Worm (Caenorhabditis elegans): ENCODE results near the gene spn-4.

Gene spn-4

ce11 chrV:6775708-6776107 is 9.0 kb downstream of the spn-4 start, which contains the start of gene srh-28:
TSS of gene srh-28 (minus strand) at chrV:6775808.
- TF ChIP-seq pag-3 (tag; optimal IDR thresholded peaks at IDR 0.05; ENCODE audit: borderline replicate concordance) (no peak), C38D4.7 (GFP tag; optimal IDR thresholded peaks at IDR 0.05) (no peak), unc-86 (tag; optimal IDR thresholded peaks at IDR 0.05) (no peak), pqm-1 (tag; optimal IDR thresholded peaks at IDR 0.05) (no peak), tbx-2 (tag; optimal IDR thresholded peaks at IDR 0.05) (no peak), sox-4 (tag; optimal IDR thresholded peaks at IDR 0.05) (no peak), pha-2 (tag; optimal IDR thresholded peaks at IDR 0.05) (no peak), ceh-45 (GFP tag; IDR thresholded peaks at IDR 0.05) (no peak), ceh-22 (tag; optimal IDR thresholded peaks at IDR 0.05) (no peak)

DNA sequence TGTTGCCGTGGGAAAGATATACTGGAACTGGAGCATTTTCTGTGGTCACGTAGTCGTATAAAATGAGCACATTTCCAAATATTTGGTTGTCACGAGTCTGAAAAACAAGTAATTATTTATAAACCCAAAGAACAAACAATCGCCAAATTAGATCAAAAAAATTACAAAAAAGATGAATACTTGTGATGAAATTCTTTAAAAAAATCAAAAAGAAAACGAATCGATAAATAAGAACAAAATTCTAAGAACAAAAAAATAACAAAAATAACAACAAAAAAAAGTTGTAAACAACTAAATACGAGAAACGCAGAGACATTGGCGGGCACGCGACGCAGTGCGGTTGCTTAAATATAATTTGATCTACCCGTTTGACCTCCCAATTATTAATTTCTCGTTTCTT is 11.0 kb downstream of the spn-4 start, which contains the start of gene ZC404.16:
Gene ZC404.16, minus strand, starts transcription at position 101 of the 400 bp plus-strand sequence.
- TF ChIP-seq fax-1 (tag; optimal IDR thresholded peaks at IDR 0.05) (no peak), pros-1 (tag; optimal IDR thresholded peaks at IDR 0.05) (no peak), pax-1 (tag; optimal IDR thresholded peaks at IDR 0.05) (no peak), ztf-16 (tag; optimal IDR thresholded peaks at IDR 0.05) (no peak), ceh-18 (tag; optimal IDR thresholded peaks at IDR 0.05) (no peak), nhr-232 (tag; optimal IDR thresholded peaks at IDR 0.05) (no peak), hlh-6 (tag; optimal IDR thresholded peaks at IDR 0.05) (no peak)

- TF ChIP-seq lin-11 (tag; optimal IDR thresholded peaks at IDR 0.05) (no peak), hlh-6 (tag; optimal IDR thresholded peaks at IDR 0.05) (no peak), ceh-6 (GFP tag; optimal IDR thresholded peaks at IDR 0.05) (no peak), ref-2 (tag; optimal IDR thresholded peaks at IDR 0.05) (no peak), npax-4 (tag; optimal IDR thresholded peaks at IDR 0.05) (no peak), tbx-7 (tag; optimal IDR thresholded peaks at IDR 0.05) (no peak), pha-2 (tag; optimal IDR thresholded peaks at IDR 0.05) (no peak), ceh-9 (tag; optimal IDR thresholded peaks at IDR 0.05) (no peak), nhr-11 (tag; optimal IDR thresholded peaks at IDR 0.05) (no peak), hlh-13 (GFP tag; optimal IDR thresholded peaks at IDR 0.05) (no peak), che-1 (tag; optimal IDR thresholded peaks at IDR 0.05) (no peak), K09A11.1 (tag; optimal IDR thresholded peaks at IDR 0.05; ENCODE audit: insufficient read depth) (no peak), sdc-2 (tag; optimal IDR thresholded peaks at IDR 0.05) (no peak), ahr-1 (tag; optimal IDR thresholded peaks at IDR 0.05) (no peak), elt-4 (tag; optimal IDR thresholded peaks at IDR 0.05) (no peak), pax-1 (tag; optimal IDR thresholded peaks at IDR 0.05) (no peak), rnt-1 (tag; optimal IDR thresholded peaks at IDR 0.05) (no peak)
These were observed 13.1 kb downstream of the spn-4 start, which contains the start of gene srh-30 for ce11 chrV:6771645-6772044. TSS of gene srh-30 (minus strand) at chrV:6771745.

DNA sequence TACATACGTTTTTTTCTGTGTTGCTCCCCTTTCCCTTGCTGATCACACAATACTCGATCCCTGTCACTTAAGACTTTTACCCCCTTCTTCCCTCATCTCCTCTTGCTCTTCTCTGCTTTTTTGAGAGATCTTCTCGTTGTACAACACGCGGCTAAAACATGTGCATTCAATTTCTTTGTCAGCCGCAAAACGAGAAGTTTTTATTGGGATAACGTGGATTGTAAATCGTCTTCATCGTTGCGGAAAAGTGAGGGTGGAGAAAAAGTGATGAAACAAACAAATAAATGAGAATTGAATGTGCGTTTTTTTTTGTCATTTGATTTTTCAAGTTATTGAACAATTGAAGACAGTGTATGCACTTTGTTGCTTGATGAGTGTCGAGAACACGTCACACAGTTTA is 15.3 kb downstream of the spn-4 start:
- TF ChIP-seq ceh-30 (tag; optimal IDR thresholded peaks at IDR 0.05): no peak

ce11 chrV:6768452-6768929 is 16.2 kb downstream of the spn-4 start, which contains the start of the genes T25F10.1 and clik-1:
TSS of gene T25F10.1 (plus strand) at chrV:6768502.
TSS of gene clik-1 (minus strand) at chrV:6768732.
- TF ChIP-seq ceh-19 (GFP tag; optimal IDR thresholded peaks at IDR 0.05) (no peak), unc-3 (GFP tag; conservative IDR thresholded peaks at IDR 0.05) (no peak), unc-3 (tag; optimal IDR thresholded peaks at IDR 0.05) (no peak), C38D4.7 (GFP tag; optimal IDR thresholded peaks at IDR 0.05) (no peak), sox-4 (tag; optimal IDR thresholded peaks at IDR 0.05) (no peak), lim-6 (tag; optimal IDR thresholded peaks at IDR 0.05) (no peak), ref-2 (tag; optimal IDR thresholded peaks at IDR 0.05) (no peak), F13H6.1 (tag; optimal IDR thresholded peaks at IDR 0.05) (peak; percentile 19), zip-5 (tag; optimal IDR thresholded peaks at IDR 0.05) (no peak), unc-55 (GFP tag; optimal IDR thresholded peaks at IDR 0.05) (peak; percentile 7), rnt-1 (tag; optimal IDR thresholded peaks at IDR 0.05) (peak; percentile 65), ceh-18 (tag; optimal IDR thresholded peaks at IDR 0.05) (peak; percentile 89), ceh-34 (tag; optimal IDR thresholded peaks at IDR 0.05) (peak; percentile 41), nfya-1 (tag; optimal IDR thresholded peaks at IDR 0.05) (no peak)
